Fruit fly (Drosophila melanogaster): ENCODE measurements around the gene CG14621.

The CG14621 gene

DNA sequence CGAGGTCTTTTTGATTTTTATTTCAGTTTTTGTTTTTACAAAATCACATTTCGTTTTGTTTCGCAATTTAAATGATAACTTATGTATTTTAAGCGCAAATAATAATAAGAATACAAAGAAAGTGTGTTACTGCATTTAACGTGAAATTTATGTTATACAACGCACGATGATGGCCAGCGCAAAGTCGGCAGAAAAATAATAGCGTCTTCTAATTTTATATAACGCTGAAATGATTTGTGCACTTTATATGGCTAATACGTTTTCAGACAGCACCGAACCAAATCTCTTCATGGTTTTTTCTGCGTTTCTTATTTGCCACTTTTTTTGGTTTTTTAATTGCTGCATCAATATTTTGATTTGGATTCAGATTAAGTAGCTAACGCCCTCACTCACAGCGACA lies 30.9 kb downstream of the CG14621 start:
- TF ChIP-seq insv (optimal IDR thresholded peaks at IDR 0.05) (no peak), Myc (optimal IDR thresholded peaks at IDR 0.05) (no peak), Sin3A (optimal IDR thresholded peaks at IDR 0.05) (no peak), psq (optimal IDR thresholded peaks at IDR 0.05) (no peak), ttk (optimal IDR thresholded peaks at IDR 0.05) (no peak), h (optimal IDR thresholded peaks at IDR 0.05) (no peak)

DNA sequence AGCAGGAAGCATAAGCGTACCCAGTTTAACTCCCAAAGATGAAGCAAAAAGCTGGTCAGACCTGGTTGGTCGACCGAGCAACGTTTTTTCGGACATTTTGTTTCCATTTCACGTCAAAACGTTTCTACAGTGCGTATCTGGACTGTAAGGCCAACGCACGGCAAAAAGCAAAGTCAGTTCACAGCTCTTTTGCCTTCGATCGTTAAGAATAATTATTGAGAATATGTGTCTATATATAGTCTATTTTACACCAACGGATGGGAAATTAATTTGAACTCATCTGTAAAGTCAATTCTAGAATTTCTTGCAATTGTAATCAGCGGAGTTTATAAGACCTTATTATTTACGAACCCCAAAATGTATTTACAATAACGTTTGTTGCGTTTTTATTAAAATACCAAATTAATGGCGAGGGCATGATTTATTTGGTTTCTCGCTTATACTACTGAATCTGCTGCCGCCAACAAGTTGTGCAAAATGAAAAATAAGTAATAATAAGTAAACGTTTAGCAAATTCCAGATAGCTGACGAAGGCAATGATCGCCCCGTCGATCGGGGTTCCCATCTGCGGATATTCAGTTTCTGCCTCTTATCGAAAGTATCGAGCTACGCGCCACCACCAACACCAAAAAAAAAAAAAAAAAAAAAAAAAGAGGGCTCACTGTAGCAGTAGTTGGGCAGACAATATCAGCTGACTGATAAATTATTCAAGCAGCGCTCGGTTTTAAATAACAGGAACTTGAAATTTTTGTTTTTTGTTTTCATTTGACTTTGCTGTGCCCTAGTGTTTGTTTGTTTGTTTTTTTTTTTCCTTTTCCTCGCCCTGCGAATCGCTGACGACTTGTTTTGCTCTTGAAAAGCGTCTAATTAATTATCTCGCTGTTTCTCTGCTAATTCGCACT lies 33.9 kb downstream of the CG14621 start:
- TF ChIP-seq h (optimal IDR thresholded peaks at IDR 0.05) (no peak), Sin3A (optimal IDR thresholded peaks at IDR 0.05) (no peak)

DNA sequence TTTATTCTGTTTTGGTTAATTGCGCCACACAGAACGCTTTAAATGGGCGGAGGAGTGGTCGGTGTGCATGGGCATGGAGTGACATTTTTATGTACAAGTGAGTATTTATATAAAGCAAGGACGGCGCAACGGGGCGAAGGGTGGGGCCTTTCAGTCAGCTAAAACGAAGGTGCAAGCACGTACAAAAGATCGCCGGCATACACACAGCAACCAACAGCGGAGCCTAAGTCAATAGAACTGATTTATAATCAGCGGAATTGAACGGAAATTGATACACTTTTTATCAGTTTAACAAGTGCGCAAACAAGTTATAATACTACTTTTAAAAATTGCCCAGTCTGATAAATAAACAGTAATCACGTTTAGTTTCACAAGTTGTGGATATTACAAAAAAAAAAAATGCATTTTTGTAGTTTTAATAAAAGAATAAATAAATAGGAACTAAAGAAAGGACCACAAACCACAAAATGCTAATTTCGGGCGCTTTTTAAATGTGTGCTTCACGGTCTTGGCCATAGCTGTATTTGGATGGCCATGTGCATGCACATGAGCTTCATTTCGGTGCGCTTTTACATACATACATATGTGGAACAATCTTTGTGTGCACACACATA lies 35.3 kb downstream of the CG14621 start:
- TF ChIP-seq h (optimal IDR thresholded peaks at IDR 0.05) (no peak), Myc (optimal IDR thresholded peaks at IDR 0.05) (no peak)

DNA sequence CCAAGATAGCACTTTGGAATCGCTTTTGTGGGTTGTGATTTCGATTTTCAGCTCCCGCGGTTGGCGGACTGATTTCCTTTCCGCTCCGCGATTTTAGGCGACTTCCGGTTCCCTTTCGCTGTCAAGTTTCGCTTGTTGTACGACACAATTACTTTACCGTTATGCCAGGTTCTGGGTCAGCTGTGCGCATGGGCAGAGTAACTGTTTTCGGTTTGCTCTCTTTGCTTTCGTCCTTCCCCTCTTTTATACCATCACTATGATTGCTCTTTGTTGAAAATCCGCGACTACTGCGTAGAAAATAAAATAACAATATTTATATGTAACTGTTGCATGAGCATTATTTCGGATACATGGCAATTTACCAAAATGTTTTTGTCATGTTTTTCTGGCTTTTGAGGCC lies 36.6 kb downstream of the CG14621 start:
- TF ChIP-seq Myc (optimal IDR thresholded peaks at IDR 0.05) (no peak), psq (optimal IDR thresholded peaks at IDR 0.05) (no peak)

DNA sequence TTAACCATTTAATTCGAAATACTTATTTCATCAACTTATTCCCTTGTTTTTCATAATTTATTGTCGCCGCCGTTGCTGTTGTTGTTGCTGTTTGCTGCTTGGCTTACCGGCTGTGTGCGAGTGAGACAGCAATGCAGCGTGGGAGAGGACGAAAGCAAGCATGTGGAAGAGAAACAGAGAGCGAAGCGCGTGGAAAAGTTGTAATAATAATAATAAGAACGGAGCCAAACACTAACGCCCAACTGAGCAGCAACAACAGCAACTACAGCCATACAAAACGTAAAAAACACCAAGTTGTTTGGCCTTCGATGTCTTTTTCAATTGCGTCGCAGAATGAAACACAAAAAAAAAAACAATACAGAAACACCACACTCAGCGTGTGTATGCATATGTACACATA lies 37.1 kb downstream of the CG14621 start:
- TF ChIP-seq insv (optimal IDR thresholded peaks at IDR 0.05) (no peak), psq (optimal IDR thresholded peaks at IDR 0.05) (no peak)

DNA sequence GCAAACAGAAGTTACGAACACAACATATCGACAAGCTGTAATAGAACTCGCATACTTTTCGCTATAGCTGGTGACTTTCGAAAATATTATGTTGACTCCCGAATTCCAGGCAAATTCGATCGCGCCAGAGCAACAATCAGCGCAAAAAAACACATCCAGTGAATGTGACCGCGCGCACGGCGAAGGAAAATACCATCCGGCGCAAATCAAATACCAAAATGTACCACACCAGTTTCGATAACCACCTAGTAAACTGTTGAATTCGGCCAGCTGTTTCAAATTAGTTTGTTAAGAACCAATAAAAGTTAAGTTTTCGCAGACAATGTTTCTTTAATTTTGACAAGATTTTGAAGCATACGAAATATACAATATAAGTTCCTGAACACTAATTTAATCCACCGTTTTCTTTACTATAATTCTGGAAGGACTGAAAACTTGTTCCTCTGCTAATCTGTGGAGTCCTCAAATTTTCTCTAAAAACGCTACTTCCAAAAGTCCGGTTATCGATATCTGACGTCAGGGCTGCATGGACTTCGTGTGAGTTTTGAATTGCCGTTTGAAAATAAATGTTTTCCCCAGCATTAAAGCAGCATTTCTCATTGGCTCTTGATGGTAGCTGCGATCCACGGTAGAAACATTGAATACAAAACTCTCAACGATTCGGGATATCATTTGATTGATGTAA lies 38.0 kb downstream of the CG14621 start, which contains the start of the genes Cp110 and CG12576:
Cp110 (plus strand) TSS at position 223 of the 685 bp plus-strand sequence.
CG12576 (minus strand) TSS at position 498 of the 685 bp plus-strand sequence.
- TF ChIP-seq ttk (optimal IDR thresholded peaks at IDR 0.05): no peak
- no peak for TF ChIP-seq Sin3A (optimal IDR thresholded peaks at IDR 0.05)

DNA sequence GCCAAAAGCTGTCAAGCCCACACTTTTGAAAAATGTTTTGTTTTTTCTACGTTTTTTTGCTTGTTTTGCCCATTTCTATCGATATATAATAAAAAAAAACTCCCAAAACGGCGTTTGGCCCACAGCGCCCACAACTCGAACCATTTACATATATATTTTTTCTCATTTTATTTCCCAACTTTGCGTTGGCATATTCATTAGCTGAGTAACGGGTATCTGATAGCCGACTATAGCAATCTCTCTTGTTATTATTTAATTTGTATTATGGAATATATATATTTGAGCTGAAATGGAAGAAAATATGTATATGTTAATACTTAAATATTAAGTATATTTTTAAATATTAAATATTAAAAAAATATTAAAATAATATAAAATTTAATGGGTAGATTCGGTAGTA lies 42.5 kb downstream of the CG14621 start:
- TF ChIP-seq Myc (optimal IDR thresholded peaks at IDR 0.05) (no peak), insv (optimal IDR thresholded peaks at IDR 0.05) (no peak), Sin3A (optimal IDR thresholded peaks at IDR 0.05) (no peak), ttk (optimal IDR thresholded peaks at IDR 0.05) (no peak), h (optimal IDR thresholded peaks at IDR 0.05) (no peak), psq (optimal IDR thresholded peaks at IDR 0.05) (no peak)

DNA sequence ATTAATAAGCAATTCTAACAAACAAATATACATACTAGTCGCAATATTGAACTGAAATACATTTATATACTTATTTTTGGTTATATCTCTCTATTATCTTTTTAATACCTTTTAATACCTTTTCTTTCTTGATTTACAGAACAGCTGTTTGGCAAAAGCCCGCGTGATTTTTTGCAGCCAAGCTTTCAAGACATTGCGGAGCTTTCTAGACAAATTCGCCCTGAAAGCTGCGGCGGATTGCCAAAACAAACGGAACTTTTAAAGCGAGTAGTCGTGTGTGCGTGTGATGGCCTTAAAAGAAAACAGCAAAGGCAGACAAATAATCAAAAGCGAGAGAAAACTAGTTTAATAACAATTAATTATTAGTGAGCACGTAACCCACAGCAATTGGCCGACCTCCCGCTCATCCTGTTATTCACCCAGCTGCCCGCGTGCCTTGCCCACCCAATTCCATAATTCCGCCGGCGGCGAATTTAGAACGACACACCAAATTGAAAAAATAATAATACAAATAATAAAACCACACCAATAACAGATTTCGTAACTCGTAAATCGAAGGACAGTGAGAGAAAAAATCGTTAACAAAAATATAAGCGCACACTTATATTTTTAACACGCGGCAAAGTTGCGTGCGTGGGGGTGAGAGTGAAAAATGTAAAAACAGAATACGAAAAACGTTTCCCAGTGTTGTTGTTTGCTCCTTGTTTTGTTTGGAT lies 43.0 kb downstream of the CG14621 start:
- TF ChIP-seq psq (optimal IDR thresholded peaks at IDR 0.05) (no peak), ttk (optimal IDR thresholded peaks at IDR 0.05) (no peak), Myc (optimal IDR thresholded peaks at IDR 0.05) (no peak), insv (optimal IDR thresholded peaks at IDR 0.05) (no peak), Sin3A (optimal IDR thresholded peaks at IDR 0.05) (no peak), h (optimal IDR thresholded peaks at IDR 0.05) (no peak)

DNA sequence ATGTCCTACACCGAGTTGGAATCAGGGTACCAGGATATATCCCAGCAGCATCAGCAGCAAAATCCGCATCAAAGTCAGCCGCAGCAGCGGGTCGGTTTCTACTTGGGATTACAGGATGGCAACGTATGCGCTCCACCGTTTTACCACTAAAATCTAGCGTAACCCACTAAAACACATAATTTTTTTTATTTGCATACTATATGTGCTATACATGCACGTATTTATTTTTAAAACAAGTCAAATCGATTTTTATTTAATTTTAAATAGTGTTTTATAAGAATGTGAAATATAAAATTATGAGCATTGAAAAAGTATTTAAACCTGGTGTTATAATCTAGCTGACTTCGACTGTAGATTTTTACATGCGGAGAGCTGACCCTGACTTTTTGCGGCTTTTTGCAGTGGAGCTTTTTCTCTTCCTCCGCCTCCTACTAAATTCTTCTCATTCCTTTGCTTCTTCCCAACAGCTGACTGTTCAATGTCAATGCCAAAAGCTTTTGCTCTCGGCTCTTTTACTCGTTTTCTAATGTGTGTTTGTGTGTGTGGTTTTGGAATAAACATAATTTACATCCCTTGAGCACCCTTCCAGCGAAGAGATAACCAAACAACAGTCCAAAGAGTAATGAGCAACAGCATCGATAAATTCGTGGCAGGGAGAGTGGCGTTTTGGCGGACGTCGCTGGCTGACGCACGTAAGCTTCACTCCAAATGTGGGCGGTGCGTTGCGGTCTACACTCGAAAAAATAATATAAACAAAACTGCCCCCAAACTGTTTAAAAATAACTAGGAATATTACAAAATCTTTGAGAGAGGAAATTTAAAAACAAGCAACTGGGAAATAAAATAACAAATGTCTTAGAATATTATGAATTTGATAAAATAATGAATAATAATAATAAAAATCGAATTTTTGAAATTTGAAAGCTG lies 43.9 kb downstream of the CG14621 start:
- no peak for TF ChIP-seq psq (optimal IDR thresholded peaks at IDR 0.05)
- TF ChIP-seq Sin3A (optimal IDR thresholded peaks at IDR 0.05): no peak

DNA sequence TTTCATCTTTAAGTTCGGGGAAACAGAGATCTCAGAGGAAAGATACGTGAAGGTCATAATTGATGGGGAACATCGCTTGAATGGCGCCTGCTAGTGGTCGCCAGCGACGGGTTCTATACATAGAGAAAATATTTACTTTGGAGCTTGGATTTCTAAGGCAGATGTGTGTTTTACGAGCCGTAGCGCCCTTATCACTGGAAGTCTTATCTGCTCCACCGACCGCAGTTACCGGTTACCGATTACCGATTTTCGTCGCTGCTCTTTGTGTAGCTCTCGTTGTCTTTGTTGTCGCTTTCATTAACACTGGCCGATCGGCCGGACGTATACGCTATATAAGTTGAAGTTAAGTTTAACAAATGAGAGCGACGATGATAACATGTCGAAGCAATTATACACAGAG lies 46.6 kb downstream of the CG14621 start:
- no peak for TF ChIP-seq insv (optimal IDR thresholded peaks at IDR 0.05)
- no peak for TF ChIP-seq Myc (optimal IDR thresholded peaks at IDR 0.05)
- no peak for TF ChIP-seq h (optimal IDR thresholded peaks at IDR 0.05)

DNA sequence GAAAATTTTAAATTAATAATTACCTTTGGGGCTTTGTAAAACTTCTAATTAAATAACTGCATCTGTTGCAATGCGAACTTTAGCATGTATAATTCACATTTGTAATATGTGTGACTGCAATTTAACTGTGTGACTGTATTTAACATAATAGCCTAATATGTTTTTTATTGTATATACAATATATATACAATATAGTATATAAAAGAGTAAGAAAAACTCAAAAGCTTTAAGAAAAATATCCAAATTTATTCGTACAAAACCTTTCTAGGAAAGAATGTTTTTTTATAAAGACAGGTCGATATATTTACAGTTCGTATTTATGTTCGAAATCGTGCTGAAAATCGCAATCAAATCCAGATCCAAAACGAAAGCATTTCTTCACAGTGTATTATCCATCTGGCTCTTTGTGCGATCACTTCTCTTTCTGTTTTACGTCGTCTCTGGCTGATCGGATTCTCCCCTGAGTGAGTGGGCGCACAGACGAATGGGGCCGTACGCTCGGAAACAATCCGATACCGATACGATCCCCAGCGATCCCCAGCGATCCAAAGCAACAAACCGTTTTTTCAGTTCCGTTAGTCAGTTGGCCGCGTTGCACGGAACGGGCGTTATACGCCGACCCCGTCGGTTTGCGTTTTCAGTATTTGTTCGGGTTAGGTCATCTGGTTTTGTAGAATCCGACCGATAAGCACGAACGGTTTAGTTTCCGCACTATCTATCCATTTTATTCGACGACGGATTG lies 47.2 kb downstream of the CG14621 start:
- no peak for TF ChIP-seq h (optimal IDR thresholded peaks at IDR 0.05)
- no peak for TF ChIP-seq Sin3A (optimal IDR thresholded peaks at IDR 0.05)
- no peak for TF ChIP-seq Myc (optimal IDR thresholded peaks at IDR 0.05)
- TF ChIP-seq psq (optimal IDR thresholded peaks at IDR 0.05): no peak
- no peak for TF ChIP-seq insv (optimal IDR thresholded peaks at IDR 0.05)
